Worm (Caenorhabditis elegans) whole organism, L1 larva: ENCODE results near the gene ZK218.5.
A peak's percentile ranks its signal among the peaks of the same experiment; 100 is the strongest.

Source experiments
- C34B4.2 ChIP-seq: sonication (generic microtip); optimal IDR thresholded peaks from 2 replicates; lab custom pipeline; 2017; ENCODE audit warnings: mild to moderate bottlenecking, missing genetic modification characterization, missing compliant biosample characterization
- Y116A8C.19 ChIP-seq: sonication (generic microtip); optimal IDR thresholded peaks from 2 replicates; lab custom pipeline; 2016; ENCODE audit warnings: missing compliant biosample characterization, missing genetic modification characterization, borderline replicate concordance
- aly-2 ChIP-seq: fragments of 150-350 bp; optimal IDR thresholded peaks from 2 replicates; lab custom pipeline; 2014; ENCODE audit warnings: missing biosample characterization, missing genetic modification characterization
- ceh-8 ChIP-seq: fragments of 200-800 bp; sonication (Bioruptor generic); optimal IDR thresholded peaks from 2 replicates; lab custom pipeline; 2018; ENCODE audit warnings: mild to moderate bottlenecking, missing genetic modification characterization, moderate library complexity, missing compliant biosample characterization
- ceh-82 ChIP-seq, 3 experiments: fragments of 150-350 bp in 1 of 3; sonication (generic microtip) in 2 of 3; optimal IDR thresholded peaks; 2 replicates each; lab custom pipeline; 2014 to 2017; ENCODE audit warnings: missing biosample characterization in 3 of 3, missing genetic modification characterization in 3 of 3
- ceh-88 ChIP-seq: fragments of 200-800 bp; sonication (Bioruptor generic); IDR thresholded peaks from 2 replicates; pipeline ENCODE4 v1.3.6; 2022; ENCODE audit warnings: missing genetic modification characterization, missing compliant biosample characterization
- ceh-90 ChIP-seq: sonication (generic microtip); optimal IDR thresholded peaks from 2 replicates; lab custom pipeline; 2016; ENCODE audit warnings: missing genetic modification characterization, missing compliant biosample characterization
- dpl-1 ChIP-seq, 3 experiments: fragments of 150-350 bp in 2 of 3; sonication (generic microtip) in 1 of 3; optimal IDR thresholded peaks; 2 replicates each; lab custom pipeline; 2014 to 2017; ENCODE audit warnings: missing biosample characterization in 3 of 3, missing genetic modification characterization in 3 of 3, missing genetic modification reagents in 3 of 3
- efl-1 ChIP-seq, 4 experiments: fragments of 150-350 bp; optimal IDR thresholded peaks in 3 of 4; peaks in 1 of 4; 1 replicate in 1 of 4; 2 replicates in 3 of 4; lab custom pipeline; 2014; ENCODE audit warnings: missing biosample characterization in 2 of 4, missing genetic modification characterization in 2 of 4, missing genetic modification reagents in 2 of 4
- egl-13 ChIP-seq: sonication (generic microtip); optimal IDR thresholded peaks from 2 replicates; lab custom pipeline; 2016; ENCODE audit warnings: missing genotype, missing genetic modification reagents, missing genetic modification characterization, missing compliant biosample characterization
- ets-5 ChIP-seq: fragments of 200-800 bp; sonication (Bioruptor generic); IDR thresholded peaks from 2 replicates; pipeline ENCODE4 v1.3.6; 2022; ENCODE audit warnings: missing genetic modification characterization, missing compliant biosample characterization
- fkh-10 ChIP-seq: sonication (generic microtip); optimal IDR thresholded peaks from 2 replicates; lab custom pipeline; 2017; ENCODE audit warnings: missing biosample characterization, missing genetic modification reagents, missing genetic modification characterization
- fos-1 ChIP-seq: fragments of 150-350 bp; optimal IDR thresholded peaks from 2 replicates; lab custom pipeline; 2014; ENCODE audit warnings: missing biosample characterization, missing genetic modification characterization
- hlh-17 ChIP-seq: fragments of 200-800 bp; sonication (Bioruptor generic); optimal IDR thresholded peaks from 2 replicates; lab custom pipeline; 2018; ENCODE audit warnings: missing genetic modification characterization, mild to moderate bottlenecking, missing compliant biosample characterization, moderate library complexity, borderline replicate concordance
- hlh-4 ChIP-seq: sonication (generic microtip); optimal IDR thresholded peaks from 2 replicates; lab custom pipeline; 2016; ENCODE audit warnings: mild to moderate bottlenecking, missing genetic modification characterization, missing compliant biosample characterization
- hpl-2 ChIP-seq: fragments of 150-350 bp; optimal IDR thresholded peaks from 2 replicates; lab custom pipeline; 2014; ENCODE audit warnings: missing biosample characterization, missing genetic modification reagents, missing genetic modification characterization
- jun-1 ChIP-seq: fragments of 150-350 bp; optimal IDR thresholded peaks from 2 replicates; lab custom pipeline; 2014; ENCODE audit warnings: missing biosample characterization, missing genetic modification reagents, missing genetic modification characterization
- lin-35 ChIP-seq, 2 experiments: fragments of 150-350 bp; optimal IDR thresholded peaks; 2 replicates each; lab custom pipeline; 2014; ENCODE audit warnings: missing biosample characterization in 2 of 2, missing genetic modification characterization in 2 of 2, missing genetic modification reagents in 2 of 2
- lin-39 ChIP-seq: fragments of 150-350 bp; optimal IDR thresholded peaks from 2 replicates; lab custom pipeline; 2014; ENCODE audit warnings: missing biosample characterization, missing genetic modification reagents, missing genetic modification characterization
- mab-9 ChIP-seq: fragments of 200-800 bp; sonication (Bioruptor generic); IDR thresholded peaks from 2 replicates; pipeline ENCODE4 v1.3.6; 2022; ENCODE audit warnings: missing genetic modification reagents, missing genetic modification characterization, missing compliant biosample characterization
- mdl-1 ChIP-seq, 2 experiments: fragments of 150-350 bp; optimal IDR thresholded peaks; 2 replicates each; lab custom pipeline; 2014 to 2017; ENCODE audit warnings: missing biosample characterization in 2 of 2, missing genetic modification characterization in 2 of 2, inconsistent platforms in 1 of 2
- nhr-11 ChIP-seq: fragments of 150-350 bp; optimal IDR thresholded peaks from 2 replicates; lab custom pipeline; 2014; ENCODE audit warnings: missing biosample characterization, missing genetic modification characterization
- nhr-20 ChIP-seq: sonication (generic microtip); optimal IDR thresholded peaks from 2 replicates; lab custom pipeline; 2016; ENCODE audit warnings: mild to moderate bottlenecking, missing genetic modification characterization, missing compliant biosample characterization
- nhr-47 ChIP-seq: sonication (generic microtip); optimal IDR thresholded peaks from 2 replicates; lab custom pipeline; 2016; ENCODE audit warnings: mild to moderate bottlenecking, missing genetic modification characterization, moderate library complexity, missing compliant biosample characterization
- nhr-77 ChIP-seq: fragments of 150-350 bp; optimal IDR thresholded peaks from 2 replicates; lab custom pipeline; 2014; ENCODE audit warnings: missing biosample characterization, missing genetic modification characterization
- nhr-85 ChIP-seq: sonication (generic microtip); peaks from one replicate; lab custom pipeline; 2016; ENCODE audit warnings: missing genetic modification characterization, inconsistent platforms, missing compliant biosample characterization
- pag-3 ChIP-seq: sonication (generic microtip); optimal IDR thresholded peaks from 2 replicates; lab custom pipeline; 2017; ENCODE audit warnings: missing genetic modification characterization, mild to moderate bottlenecking, missing compliant biosample characterization, antibody characterized with exemption, borderline replicate concordance; ENCODE audit not compliant: insufficient read depth
- pax-3 ChIP-seq: fragments of 200-800 bp; sonication (Bioruptor generic); optimal IDR thresholded peaks from 2 replicates; lab custom pipeline; 2018; ENCODE audit warnings: mild to moderate bottlenecking, missing genetic modification characterization, moderate library complexity, missing compliant biosample characterization
- sptf-1 ChIP-seq: fragments of 150-350 bp; optimal IDR thresholded peaks from 2 replicates; lab custom pipeline; 2014; ENCODE audit warnings: missing biosample characterization, missing genetic modification characterization
- tlp-1 ChIP-seq: fragments of 150-350 bp; optimal IDR thresholded peaks from 2 replicates; lab custom pipeline; 2014; ENCODE audit warnings: missing biosample characterization, missing genetic modification characterization
- unc-30 ChIP-seq: sonication (generic microtip); optimal IDR thresholded peaks from 2 replicates; lab custom pipeline; 2017; ENCODE audit warnings: missing biosample characterization, missing genetic modification characterization
- unc-86 ChIP-seq: sonication (generic microtip); optimal IDR thresholded peaks from 2 replicates; lab custom pipeline; 2016; ENCODE audit warnings: missing genetic modification characterization, missing compliant biosample characterization
- unc-98 ChIP-seq: fragments of 200-800 bp; sonication (Bioruptor generic); IDR thresholded peaks from 2 replicates; pipeline ENCODE4 v1.3.6; 2022; ENCODE audit warnings: missing genetic modification characterization, missing compliant biosample characterization
- vab-15 ChIP-seq: sonication (generic microtip); optimal IDR thresholded peaks from 2 replicates; lab custom pipeline; 2017; ENCODE audit warnings: missing genotype, mild to moderate bottlenecking, missing genetic modification characterization, missing compliant biosample characterization
- xbp-1 ChIP-seq: sonication (generic microtip); optimal IDR thresholded peaks from 2 replicates; lab custom pipeline; 2016; ENCODE audit warnings: missing genetic modification characterization, missing compliant biosample characterization
- zip-4 ChIP-seq: fragments of 200-800 bp; sonication (Bioruptor generic); optimal IDR thresholded peaks from 2 replicates; lab custom pipeline; 2018; ENCODE audit warnings: mild to moderate bottlenecking, missing genetic modification characterization, moderate library complexity, missing compliant biosample characterization
- ztf-4 ChIP-seq: fragments of 150-350 bp; optimal IDR thresholded peaks from 2 replicates; lab custom pipeline; 2014; ENCODE audit warnings: missing biosample characterization, missing genetic modification characterization

Gene ZK218.5

DNA sequence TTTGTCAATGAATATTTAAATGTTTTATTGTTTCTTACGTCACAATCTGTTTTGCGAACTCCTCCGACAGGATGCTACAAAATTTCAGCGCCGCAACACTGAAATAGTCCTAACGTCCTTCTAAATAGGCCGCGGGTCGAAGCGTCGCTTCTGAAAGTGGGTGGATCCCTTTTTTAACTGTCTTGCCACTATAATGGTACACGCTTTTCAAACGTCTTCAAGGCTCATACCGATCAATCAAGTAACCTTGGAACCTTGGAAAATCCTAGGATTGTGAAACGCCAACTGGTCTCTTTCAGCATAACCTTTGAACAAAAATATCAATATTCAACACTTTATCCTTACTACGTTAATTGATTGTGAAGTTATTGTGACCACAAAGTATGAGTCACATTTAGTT lies 34.3 kb upstream of the ZK218.5 start:
- TF ChIP-seq C34B4.2 (tag; lab: Kevin White, UChicago) (no peak), pag-3 (tag; lab: Kevin White, UChicago) (no peak), fkh-10 (no peak), nhr-47 (tag; lab: Kevin White, UChicago) (no peak), nhr-11 (tag; lab: Kevin White, UChicago) (no peak), ceh-88 (GFP tag; lab: Robert Waterston, UW) (no peak), unc-86 (tag; lab: Kevin White, UChicago) (no peak), hlh-4 (tag; lab: Kevin White, UChicago) (no peak), vab-15 (tag; lab: Kevin White, UChicago) (no peak)

DNA sequence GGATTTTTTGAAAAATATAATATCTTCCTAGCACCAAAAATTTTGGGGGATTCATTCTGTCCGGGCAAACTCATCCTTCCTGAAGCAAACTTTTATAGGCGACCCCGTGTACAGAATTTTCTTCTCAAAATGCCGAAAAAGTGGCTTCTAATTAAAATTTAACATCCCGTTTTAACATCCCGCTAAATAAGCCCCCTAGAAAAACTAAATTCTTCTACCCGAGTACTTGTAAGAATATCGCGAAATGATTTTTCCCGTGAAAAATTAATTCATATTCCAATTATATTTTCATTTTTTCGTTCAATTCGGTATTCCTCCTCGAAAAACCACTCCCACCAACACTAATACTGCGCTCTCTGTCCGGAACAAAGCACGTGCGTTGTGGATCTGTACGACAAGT lies 32.1 kb upstream of the ZK218.5 start, which contains the start of gene T05E12.8:
T05E12.8 (plus strand) TSS at position 301 of the 400 bp plus-strand sequence.
- TF ChIP-seq mdl-1 (tag; optimal IDR thresholded peaks at IDR 0.05; lab: Kevin White, UChicago) (no peak), lin-39 (tag; lab: Kevin White, UChicago) (no peak), efl-1 (optimal IDR thresholded peaks at IDR 0.05; lab: Kevin White, UChicago) (no peak), efl-1 (GFP tag; optimal IDR thresholded peaks at IDR 0.05 in 1 of 2; lab: Kevin White, UChicago) (peak in 1 of 2 experiments; percentile 65), mab-9 (GFP tag; lab: Robert Waterston, UW) (no peak)

DNA sequence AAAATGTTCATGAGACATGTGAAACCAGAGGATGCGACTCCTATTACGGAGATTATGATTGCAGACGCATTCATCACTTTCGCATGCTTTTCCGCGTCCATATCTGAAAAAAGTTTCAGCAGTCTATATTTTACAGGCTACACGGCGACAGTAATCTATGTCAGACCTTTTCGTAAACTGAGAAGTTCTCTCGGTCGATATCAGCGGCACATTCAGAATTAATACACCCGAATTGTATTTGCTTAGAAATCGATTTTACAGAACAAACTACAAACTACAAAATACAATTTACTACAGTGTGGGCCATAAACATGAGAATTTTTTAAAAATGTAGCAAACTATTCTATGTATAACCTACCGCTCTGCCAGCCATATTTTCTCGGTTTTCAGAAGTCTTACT lies 29.4 kb upstream of the ZK218.5 start, which contains the start of gene srbc-14:
srbc-14 (minus strand) TSS at position 101 of the 400 bp plus-strand sequence.
- TF ChIP-seq Y116A8C.19 (tag; lab: Kevin White, UChicago), result no peak
- no peak for TF ChIP-seq hlh-17 (GFP tag; lab: Kevin White, UChicago)
- no peak for TF ChIP-seq nhr-77
- no peak for TF ChIP-seq pax-3 (tag; lab: Kevin White, UChicago)
- TF ChIP-seq unc-30 (tag; lab: Kevin White, UChicago), result no peak
- TF ChIP-seq dpl-1 (GFP tag; optimal IDR thresholded peaks at IDR 0.05; lab: Kevin White, UChicago), result no peak
- no peak for TF ChIP-seq lin-35 (GFP tag; optimal IDR thresholded peaks at IDR 0.05; lab: Kevin White, UChicago)
- TF ChIP-seq nhr-47 (tag; lab: Kevin White, UChicago), result no peak
- no peak for TF ChIP-seq efl-1 (optimal IDR thresholded peaks at IDR 0.05; lab: Kevin White, UChicago)
- no peak for TF ChIP-seq efl-1 (GFP tag; optimal IDR thresholded peaks at IDR 0.05 in 1 of 2; lab: Kevin White, UChicago)
- TF ChIP-seq C34B4.2 (tag; lab: Kevin White, UChicago), result no peak
- no peak for TF ChIP-seq ceh-8
- no peak for TF ChIP-seq tlp-1 (tag; lab: Kevin White, UChicago)
- no peak for TF ChIP-seq sptf-1
- no peak for TF ChIP-seq ceh-90 (tag; lab: Kevin White, UChicago)
- TF ChIP-seq ceh-82 (tag; optimal IDR thresholded peaks at IDR 0.05; lab: Kevin White, UChicago), result no peak
- TF ChIP-seq nhr-11 (tag; lab: Kevin White, UChicago), result no peak
- no peak for TF ChIP-seq zip-4 (GFP tag; lab: Kevin White, UChicago)
- no peak for TF ChIP-seq nhr-20 (tag; lab: Kevin White, UChicago)

DNA sequence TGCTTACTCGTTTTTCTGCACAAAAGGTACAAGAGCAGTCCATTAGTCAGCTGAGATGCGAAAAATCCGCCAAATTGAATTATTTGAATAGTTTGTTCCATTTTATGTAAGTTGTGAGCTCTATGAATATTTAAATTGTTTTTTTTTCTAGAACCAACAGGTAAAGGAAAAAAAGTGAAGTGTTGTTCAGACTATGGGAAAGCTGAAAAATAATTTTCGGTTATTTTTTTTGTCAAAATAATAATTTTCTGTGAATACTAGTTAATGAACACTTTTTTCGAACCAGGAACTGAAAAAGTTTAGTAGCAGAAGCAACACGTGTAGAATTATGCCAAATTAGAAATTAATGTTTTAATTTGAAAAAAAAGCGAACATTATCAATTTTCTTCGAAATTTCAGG lies 25.0 kb upstream of the ZK218.5 start, which contains the start of gene str-125:
str-125 (minus strand) TSS at position 101 of the 400 bp plus-strand sequence.
- no peak for TF ChIP-seq sptf-1
- no peak for TF ChIP-seq ets-5 (GFP tag; lab: Robert Waterston, UW)
- no peak for TF ChIP-seq unc-98 (GFP tag; lab: Robert Waterston, UW)
- no peak for TF ChIP-seq egl-13 (tag; lab: Kevin White, UChicago)
- no peak for TF ChIP-seq hpl-2 (GFP tag; lab: Kevin White, UChicago)
- TF ChIP-seq lin-35 (GFP tag; optimal IDR thresholded peaks at IDR 0.05; lab: Kevin White, UChicago), result no peak
- no peak for TF ChIP-seq nhr-85
- TF ChIP-seq jun-1 (tag; lab: Kevin White, UChicago), result no peak
- no peak for TF ChIP-seq unc-86 (tag; lab: Kevin White, UChicago)
- no peak for TF ChIP-seq ceh-8
- no peak for TF ChIP-seq fos-1 (tag; lab: Kevin White, UChicago)
- no peak for TF ChIP-seq ztf-4 (tag; lab: Kevin White, UChicago)
- TF ChIP-seq aly-2 (tag; lab: Kevin White, UChicago), result no peak
- TF ChIP-seq xbp-1, result no peak
- no peak for TF ChIP-seq unc-30 (tag; lab: Kevin White, UChicago)
